Worm (Caenorhabditis elegans) whole organism, young adult: Measurements from ENCODE around the gene fbxb-75.

Experiments used
- C17E4.6 ChIP-seq: fragments of 200-800 bp; sonication (Bioruptor generic); IDR thresholded peaks from 2 replicates; pipeline ENCODE4 v1.3.6; 2022; ENCODE audit warnings: missing genetic modification reagents, missing genetic modification characterization, missing compliant biosample characterization
- F10E7.11 ChIP-seq: sonication (generic microtip); optimal IDR thresholded peaks from 2 replicates; lab custom pipeline; 2017; ENCODE audit warnings: mild to moderate bottlenecking, missing genetic modification characterization, moderate library complexity, missing compliant biosample characterization
- F37B4.10 ChIP-seq: fragments of 200-800 bp; sonication (Bioruptor generic); IDR thresholded peaks from 2 replicates; pipeline ENCODE4 v1.3.6; 2022; ENCODE audit warnings: missing genetic modification characterization, missing compliant biosample characterization
- F39B2.1 ChIP-seq: fragments of 200-800 bp; sonication (Bioruptor generic); IDR thresholded peaks from 2 replicates; pipeline ENCODE4 v1.3.6; 2022; ENCODE audit warnings: missing genetic modification reagents, missing genetic modification characterization, missing compliant biosample characterization
- F49E8.2 ChIP-seq: sonication (generic microtip); optimal IDR thresholded peaks from 3 replicates; lab custom pipeline; 2017; ENCODE audit warnings: missing genetic modification characterization, mild to moderate bottlenecking, missing compliant biosample characterization, antibody characterized with exemption, moderate library complexity; ENCODE audit not compliant: insufficient read depth
- F55B11.4 ChIP-seq: sonication (generic microtip); optimal IDR thresholded peaks from 2 replicates; lab custom pipeline; 2016; ENCODE audit warnings: missing compliant biosample characterization, missing genetic modification characterization, borderline replicate concordance; ENCODE audit not compliant: insufficient read depth
- T26A5.8 ChIP-seq: sonication (generic microtip); optimal IDR thresholded peaks from 2 replicates; lab custom pipeline; 2016; ENCODE audit warnings: missing genetic modification characterization, missing compliant biosample characterization
- Y67H2A.10 ChIP-seq: fragments of 200-800 bp; sonication (Bioruptor generic); conservative IDR thresholded peaks from 2 replicates; pipeline ENCODE4 v1.3.6; 2022; ENCODE audit warnings: missing genetic modification reagents, missing genetic modification characterization, missing compliant biosample characterization
- ama-1 ChIP-seq, 3 experiments: fragments of 150-350 bp in 1 of 3; sonication (generic microtip) in 2 of 3; optimal IDR thresholded peaks; 2 replicates each; lab custom pipeline; 2014 to 2018; ENCODE audit warnings: missing biosample characterization in 2 of 3, missing genetic modification characterization in 2 of 3, missing genetic modification reagents in 2 of 3
- aptf-3 ChIP-seq: fragments of 200-800 bp; sonication (Bioruptor generic); IDR thresholded peaks from 2 replicates; pipeline ENCODE4 v1.3.6; 2022; ENCODE audit warnings: missing genetic modification characterization, missing compliant biosample characterization
- attf-3 ChIP-seq: fragments of 200-800 bp; sonication (Bioruptor generic); conservative IDR thresholded peaks from 2 replicates; pipeline ENCODE4 v1.3.6; 2022; ENCODE audit warnings: missing genetic modification reagents, missing genetic modification characterization, missing compliant biosample characterization
- attf-6 ChIP-seq: fragments of 200-800 bp; sonication (Bioruptor generic); IDR thresholded peaks from 2 replicates; pipeline ENCODE4 v1.3.6; 2022; ENCODE audit warnings: missing genetic modification reagents, missing genetic modification characterization, missing compliant biosample characterization
- bed-1 ChIP-seq: fragments of 200-800 bp; sonication (Bioruptor generic); IDR thresholded peaks from 2 replicates; pipeline ENCODE4 v1.3.6; 2022; ENCODE audit warnings: missing genetic modification reagents, missing genetic modification characterization, missing compliant biosample characterization
- ccch-3 ChIP-seq: fragments of 200-800 bp; sonication (Bioruptor generic); optimal IDR thresholded peaks from 2 replicates; lab custom pipeline; 2018; ENCODE audit warnings: mild to moderate bottlenecking, missing genetic modification characterization, missing compliant biosample characterization
- cebp-1 ChIP-seq, 2 experiments: fragments of 200-800 bp in 1 of 2; sonication (Bioruptor generic) in 1 of 2; sonication (generic microtip) in 1 of 2; IDR thresholded peaks in 1 of 2; optimal IDR thresholded peaks in 1 of 2; 2 replicates each; pipeline versions ENCODE4 v1.3.6 to Lab custom; 2017 to 2022; ENCODE audit warnings: missing compliant biosample characterization in 2 of 2, missing genetic modification characterization in 2 of 2, mild to moderate bottlenecking in 1 of 2, missing genetic modification reagents in 1 of 2, moderate library complexity in 1 of 2
- ceh-40 ChIP-seq: fragments of 200-800 bp; sonication (Bioruptor generic); IDR thresholded peaks from 2 replicates; pipeline ENCODE4 v1.3.6; 2022; ENCODE audit warnings: missing genetic modification characterization, missing compliant biosample characterization
- chd-7 ChIP-seq: sonication (generic microtip); optimal IDR thresholded peaks from 2 replicates; lab custom pipeline; 2016; ENCODE audit warnings: mild to moderate bottlenecking, missing genetic modification characterization, moderate library complexity, missing compliant biosample characterization
- dpff-1 ChIP-seq: sonication (generic microtip); optimal IDR thresholded peaks from 2 replicates; lab custom pipeline; 2017; ENCODE audit warnings: mild to moderate bottlenecking, missing genetic modification characterization, missing compliant biosample characterization
- dpl-1 ChIP-seq: fragments of 150-350 bp; optimal IDR thresholded peaks from 2 replicates; lab custom pipeline; 2014; ENCODE audit warnings: missing biosample characterization, missing genetic modification reagents, missing genetic modification characterization
- efl-1 ChIP-seq: fragments of 150-350 bp; optimal IDR thresholded peaks from 2 replicates; lab custom pipeline; 2014; ENCODE audit warnings: missing biosample characterization, missing genetic modification reagents, missing genetic modification characterization
- ets-4 ChIP-seq: fragments of 200-800 bp; sonication (Bioruptor generic); optimal IDR thresholded peaks from 2 replicates; lab custom pipeline; 2018; ENCODE audit warnings: mild to moderate bottlenecking, missing genetic modification characterization, missing compliant biosample characterization
- lag-1 ChIP-seq: fragments of 200-800 bp; sonication (Bioruptor generic); IDR thresholded peaks from 2 replicates; pipeline ENCODE4 v1.3.6; 2022; ENCODE audit warnings: missing genetic modification reagents, missing genetic modification characterization, missing compliant biosample characterization
- let-607 ChIP-seq, 2 experiments: fragments of 200-800 bp in 1 of 2; sonication (Bioruptor generic) in 1 of 2; sonication (generic microtip) in 1 of 2; optimal IDR thresholded peaks; 2 replicates each; lab custom pipeline; 2016 to 2018; ENCODE audit warnings: mild to moderate bottlenecking in 2 of 2, missing compliant biosample characterization in 2 of 2, missing genetic modification characterization in 2 of 2, moderate library complexity in 2 of 2, missing genotype in 1 of 2
- lin-54 ChIP-seq: fragments of 200-800 bp; sonication (Bioruptor generic); optimal IDR thresholded peaks from 2 replicates; lab custom pipeline; 2018; ENCODE audit warnings: mild to moderate bottlenecking, missing genetic modification characterization, missing compliant biosample characterization
- lir-1 ChIP-seq: fragments of 200-800 bp; sonication (Bioruptor generic); conservative IDR thresholded peaks from 2 replicates; pipeline ENCODE4 v1.3.6; 2022; ENCODE audit warnings: missing genetic modification reagents, missing genetic modification characterization, missing compliant biosample characterization
- madf-6 ChIP-seq: fragments of 200-800 bp; sonication (Bioruptor generic); IDR thresholded peaks from 2 replicates; pipeline ENCODE4 v1.3.6; 2022; ENCODE audit warnings: missing genetic modification reagents, missing genetic modification characterization, missing compliant biosample characterization
- mel-28 ChIP-seq: sonication (generic microtip); optimal IDR thresholded peaks from 2 replicates; lab custom pipeline; 2016; ENCODE audit warnings: borderline replicate concordance, mild to moderate bottlenecking, missing genetic modification characterization, missing compliant biosample characterization
- nhr-120 ChIP-seq: fragments of 200-800 bp; sonication (Bioruptor generic); IDR thresholded peaks from 2 replicates; pipeline ENCODE4 v1.3.6; 2022; ENCODE audit warnings: missing genetic modification characterization, missing compliant biosample characterization
- nhr-90 ChIP-seq: sonication (generic microtip); optimal IDR thresholded peaks from 2 replicates; lab custom pipeline; 2016; ENCODE audit warnings: missing genotype, mild to moderate bottlenecking, missing genetic modification characterization, missing compliant biosample characterization
- pbrm-1 ChIP-seq: fragments of 200-800 bp; sonication (Bioruptor generic); IDR thresholded peaks from 2 replicates; pipeline ENCODE4 v1.3.6; 2022; ENCODE audit warnings: missing genetic modification reagents, missing genetic modification characterization, missing compliant biosample characterization
- rcor-1 ChIP-seq: fragments of 200-800 bp; sonication (Bioruptor generic); IDR thresholded peaks from 2 replicates; pipeline ENCODE4 v1.3.6; 2022; ENCODE audit warnings: missing genetic modification reagents, missing genetic modification characterization, missing compliant biosample characterization
- repo-1 ChIP-seq: sonication (generic microtip); optimal IDR thresholded peaks from 2 replicates; lab custom pipeline; 2017; ENCODE audit warnings: mild to moderate bottlenecking, missing genetic modification characterization, missing compliant biosample characterization
- sdz-38 ChIP-seq: sonication (generic microtip); optimal IDR thresholded peaks from 2 replicates; lab custom pipeline; 2016; ENCODE audit warnings: missing genotype, missing genetic modification characterization, missing compliant biosample characterization
- sea-2 ChIP-seq: fragments of 200-800 bp; sonication (Bioruptor generic); IDR thresholded peaks from 2 replicates; pipeline ENCODE4 v1.3.6; 2022; ENCODE audit warnings: missing genetic modification characterization, missing compliant biosample characterization
- sptf-2 ChIP-seq: fragments of 200-800 bp; sonication (Bioruptor generic); optimal IDR thresholded peaks from 2 replicates; lab custom pipeline; 2018; ENCODE audit warnings: mild to moderate bottlenecking, missing genetic modification characterization, missing compliant biosample characterization
- tbp1 ChIP-seq: fragments of 200-800 bp; sonication (Bioruptor generic); optimal IDR thresholded peaks from 2 replicates; lab custom pipeline; 2018; ENCODE audit warnings: mild to moderate bottlenecking, missing genetic modification characterization, missing compliant biosample characterization
- tbx-9 ChIP-seq: sonication (generic microtip); optimal IDR thresholded peaks from 2 replicates; lab custom pipeline; 2016; ENCODE audit warnings: borderline replicate concordance, missing genetic modification characterization, inconsistent platforms, missing compliant biosample characterization
- unc-62 ChIP-seq: fragments of 150-350 bp; optimal IDR thresholded peaks from 2 replicates; lab custom pipeline; 2014; ENCODE audit warnings: missing biosample characterization, missing genetic modification reagents, missing genetic modification characterization
- xnd-1 ChIP-seq: sonication (generic microtip); optimal IDR thresholded peaks from 2 replicates; lab custom pipeline; 2016; ENCODE audit warnings: missing genotype, missing genetic modification reagents, missing genetic modification characterization, missing compliant biosample characterization
- zfh-2 ChIP-seq: fragments of 200-800 bp; sonication (Bioruptor generic); conservative IDR thresholded peaks from 2 replicates; pipeline ENCODE4 v1.3.6; 2022; ENCODE audit warnings: missing genetic modification reagents, missing genetic modification characterization, missing compliant biosample characterization
- zim-3 ChIP-seq: sonication (generic microtip); optimal IDR thresholded peaks from 2 replicates; lab custom pipeline; 2017; ENCODE audit warnings: mild to moderate bottlenecking, missing genetic modification characterization, moderate library complexity, missing compliant biosample characterization
- ztf-25 ChIP-seq: fragments of 200-800 bp; sonication (Bioruptor generic); IDR thresholded peaks from 2 replicates; pipeline ENCODE4 v1.3.6; 2022; ENCODE audit warnings: missing genetic modification reagents, missing genetic modification characterization, missing compliant biosample characterization

Gene fbxb-75

ce11 chrIV:4470885-4471772 lies 30.2 kb upstream of the fbxb-75 start (continued):
- no peak for TF ChIP-seq nhr-120 (GFP tag; lab: Robert Waterston, UW)
- TF ChIP-seq F49E8.2, result no peak
- TF ChIP-seq ama-1 (optimal IDR thresholded peaks at IDR 0.05; lab: Kevin White, UChicago), result peak; percentile 47
- peak in 1 of 2 experiments; percentile 9 for TF ChIP-seq ama-1 (GFP tag; optimal IDR thresholded peaks at IDR 0.05; lab: Kevin White, UChicago)
- TF ChIP-seq sea-2 (GFP tag; lab: Robert Waterston, UW), result no peak
- TF ChIP-seq F10E7.11 (tag; lab: Kevin White, UChicago), result no peak
- TF ChIP-seq lir-1 (GFP tag; lab: Robert Waterston, UW), result peak; percentile 38; the same call in 1 of the 2 replicates
- TF ChIP-seq repo-1, result no peak
- TF ChIP-seq cebp-1 (GFP tag; IDR thresholded peaks at IDR 0.05; lab: Robert Waterston, UW), result no peak
- peak; percentile 38 for TF ChIP-seq cebp-1 (tag; optimal IDR thresholded peaks at IDR 0.05; lab: Kevin White, UChicago)
- TF ChIP-seq efl-1, result peak; percentile 56
- TF ChIP-seq tbx-9, result no peak
- TF ChIP-seq sdz-38 (tag; lab: Kevin White, UChicago), result no peak
- no peak for TF ChIP-seq rcor-1
- peak; percentile 25 for TF ChIP-seq zim-3 (tag; lab: Kevin White, UChicago)
- TF ChIP-seq aptf-3 (GFP tag; lab: Robert Waterston, UW), result 0 out of 2 replicates have a peak, but pooled peaks have one; percentile 34
- no peak for TF ChIP-seq F55B11.4 (tag; lab: Kevin White, UChicago)
- TF ChIP-seq ets-4, result no peak
- no peak for TF ChIP-seq ceh-40 (GFP tag; lab: Robert Waterston, UW)
- TF ChIP-seq C17E4.6, result no peak
- no peak for TF ChIP-seq Y67H2A.10 (GFP tag; lab: Robert Waterston, UW)
- TF ChIP-seq unc-62, result no peak
- peak; percentile 79 for TF ChIP-seq chd-7 (tag; lab: Kevin White, UChicago)
- no peak for TF ChIP-seq sptf-2 (GFP tag; lab: Kevin White, UChicago)
- TF ChIP-seq let-607 (tag; optimal IDR thresholded peaks at IDR 0.05; lab: Kevin White, UChicago), result no peak
- TF ChIP-seq dpff-1, result no peak
- TF ChIP-seq xnd-1 (tag; lab: Kevin White, UChicago), result no peak
- TF ChIP-seq F39B2.1, result no peak
- peak; percentile 72; the same call in 1 of the 2 replicates for TF ChIP-seq pbrm-1 (GFP tag; lab: Robert Waterston, UW)
- TF ChIP-seq mel-28 (tag; lab: Kevin White, UChicago), result no peak
- TF ChIP-seq madf-6 (GFP tag; lab: Robert Waterston, UW), result peak; percentile 53; the same call in 1 of the 2 replicates
- TF ChIP-seq zfh-2 (GFP tag; lab: Robert Waterston, UW), result peak; percentile 96
- TF ChIP-seq ccch-3 (GFP tag; lab: Kevin White, UChicago), result no peak
- TF ChIP-seq bed-1 (GFP tag; lab: Robert Waterston, UW), result no peak

- TF ChIP-seq xnd-1 (tag; lab: Kevin White, UChicago), result no peak
- TF ChIP-seq lir-1 (GFP tag; lab: Robert Waterston, UW), result peak; percentile 42; the same call in 1 of the 2 replicates
- TF ChIP-seq dpl-1 (GFP tag; lab: Kevin White, UChicago), result no peak
- TF ChIP-seq F37B4.10, result no peak
- TF ChIP-seq F49E8.2, result no peak
- 0 out of 2 replicates have a peak, but pooled peaks have one; percentile 39 for TF ChIP-seq ztf-25 (GFP tag; lab: Robert Waterston, UW)
- TF ChIP-seq attf-3 (GFP tag; lab: Robert Waterston, UW), result 0 out of 2 replicates have a peak, but pooled peaks have one; percentile 10
- TF ChIP-seq lag-1 (GFP tag; lab: Robert Waterston, UW), result no peak
- TF ChIP-seq dpff-1, result no peak
- TF ChIP-seq tbp1 (GFP tag; lab: Kevin White, UChicago), result peak; percentile 62
- peak; percentile 15 for TF ChIP-seq mel-28 (tag; lab: Kevin White, UChicago)
- 0 out of 2 replicates have a peak, but pooled peaks have one; percentile 12 for TF ChIP-seq attf-6 (GFP tag; lab: Robert Waterston, UW)
- TF ChIP-seq nhr-90, result peak; percentile 46
- TF ChIP-seq cebp-1 (GFP tag; IDR thresholded peaks at IDR 0.05; lab: Robert Waterston, UW), result peak; percentile 35; the same call in 1 of the 2 replicates
- peak; percentile 80 for TF ChIP-seq cebp-1 (tag; optimal IDR thresholded peaks at IDR 0.05; lab: Kevin White, UChicago)
- TF ChIP-seq zfh-2 (GFP tag; lab: Robert Waterston, UW), result peak; percentile 89
- TF ChIP-seq T26A5.8, result no peak
- TF ChIP-seq madf-6 (GFP tag; lab: Robert Waterston, UW), result peak; percentile 47; the same call in 1 of the 2 replicates
- peak; percentile 36 for TF ChIP-seq lin-54 (GFP tag; lab: Kevin White, UChicago)
Measured at ce11 chrIV:4469770-4470709, 29.1 kb upstream of the fbxb-75 start.
